Fruit fly (Drosophila melanogaster) Kc167 (cell line): Measurements from ENCODE around the gene CG5001.

Source experiments
- h ChIP-seq: fragments of >200 bp; optimal IDR thresholded peaks from 3 replicates; lab custom pipeline; 2018; ENCODE audit warnings: missing external identifiers
- insv ChIP-seq: fragments of >200 bp; optimal IDR thresholded peaks from 3 replicates; lab custom pipeline; 2018; ENCODE audit warnings: missing external identifiers
- psq ChIP-seq: fragments of >200 bp; optimal IDR thresholded peaks from 2 replicates; lab custom pipeline; 2017; ENCODE audit warnings: missing external identifiers

DNA sequence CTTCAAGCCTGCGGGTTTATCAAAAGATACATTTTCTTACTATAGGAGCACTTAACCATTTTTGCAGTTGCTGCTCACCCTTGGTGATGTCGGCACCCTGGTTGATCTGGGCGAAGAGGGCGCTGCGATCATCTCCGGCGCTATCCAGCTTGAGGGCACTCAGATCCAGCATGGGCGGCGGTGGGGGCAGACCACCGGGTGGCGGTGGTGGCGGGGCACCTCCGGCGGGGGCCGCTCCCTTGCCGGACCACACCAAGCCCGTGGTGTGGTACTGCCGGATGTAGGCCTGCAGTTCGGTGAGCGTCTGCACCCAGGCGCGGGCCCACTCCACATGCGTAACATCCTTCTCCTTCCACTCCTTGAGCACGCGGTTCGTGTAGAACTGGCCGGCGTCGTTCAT is 32.9 kb upstream of the CG5001 start:
- TF ChIP-seq psq (lab: Kevin White, UChicago) (no peak), h (lab: Kevin White, UChicago) (no peak), insv (lab: Kevin White, UChicago) (no peak)
